Worm (Caenorhabditis elegans) whole organism, young adult: ENCODE data around the gene C04G2.5.

Source experiments
- B0261.1 ChIP-seq: sonication (generic microtip); optimal IDR thresholded peaks from 2 replicates; lab custom pipeline; 2016; ENCODE audit warnings: mild to moderate bottlenecking, missing genetic modification characterization, moderate library complexity, missing compliant biosample characterization
- B0336.3 ChIP-seq: fragments of 200-800 bp; sonication (Bioruptor generic); IDR thresholded peaks from 2 replicates; pipeline ENCODE4 v1.3.6; 2022; ENCODE audit warnings: missing genetic modification characterization, missing compliant biosample characterization
- C17E4.6 ChIP-seq: fragments of 200-800 bp; sonication (Bioruptor generic); IDR thresholded peaks from 2 replicates; pipeline ENCODE4 v1.3.6; 2022; ENCODE audit warnings: missing genetic modification reagents, missing genetic modification characterization, missing compliant biosample characterization
- D2030.7 ChIP-seq: fragments of 200-800 bp; sonication (Bioruptor generic); IDR thresholded peaks from 2 replicates; pipeline ENCODE4 v1.3.6; 2022; ENCODE audit warnings: missing genetic modification reagents, missing genetic modification characterization, missing compliant biosample characterization
- F23B12.7 ChIP-seq: sonication (generic microtip); optimal IDR thresholded peaks from 2 replicates; lab custom pipeline; 2017; ENCODE audit warnings: missing genetic modification characterization, mild to moderate bottlenecking, missing compliant biosample characterization, antibody characterized with exemption, moderate library complexity; ENCODE audit not compliant: insufficient read depth
- F55B11.4 ChIP-seq: sonication (generic microtip); optimal IDR thresholded peaks from 2 replicates; lab custom pipeline; 2016; ENCODE audit warnings: missing compliant biosample characterization, missing genetic modification characterization, borderline replicate concordance; ENCODE audit not compliant: insufficient read depth
- F57A8.1 ChIP-seq: fragments of 200-800 bp; sonication (Bioruptor generic); optimal IDR thresholded peaks from 2 replicates; lab custom pipeline; 2018; ENCODE audit warnings: mild to moderate bottlenecking, missing genetic modification characterization, moderate library complexity, missing compliant biosample characterization
- F57C9.4 ChIP-seq: sonication (generic microtip); optimal IDR thresholded peaks from 2 replicates; lab custom pipeline; 2017; ENCODE audit warnings: mild to moderate bottlenecking, missing genetic modification characterization, missing compliant biosample characterization
- K12H6.12 ChIP-seq: fragments of 200-800 bp; sonication (Bioruptor generic); optimal IDR thresholded peaks from 2 replicates; lab custom pipeline; 2018; ENCODE audit warnings: mild to moderate bottlenecking, missing genetic modification characterization, missing compliant biosample characterization
- T07F8.4 ChIP-seq: sonication (generic microtip); optimal IDR thresholded peaks from 2 replicates; lab custom pipeline; 2016; ENCODE audit warnings: mild to moderate bottlenecking, missing genetic modification characterization, moderate library complexity, missing compliant biosample characterization
- Y53G8AR.9 ChIP-seq: fragments of 200-800 bp; sonication (Bioruptor generic); conservative IDR thresholded peaks from 2 replicates; pipeline ENCODE4 v1.3.6; 2022; ENCODE audit warnings: missing genetic modification reagents, missing genetic modification characterization, missing compliant biosample characterization
- Y79H2A.3 ChIP-seq: fragments of 200-800 bp; sonication (Bioruptor generic); conservative IDR thresholded peaks from 2 replicates; pipeline ENCODE4 v1.3.6; 2022; ENCODE audit warnings: missing genetic modification reagents, missing genetic modification characterization, missing compliant biosample characterization
- Y95B8A.8 ChIP-seq: fragments of 200-800 bp; sonication (Bioruptor generic); IDR thresholded peaks from 2 replicates; pipeline ENCODE4 v1.3.6; 2022; ENCODE audit warnings: missing genetic modification reagents, missing genetic modification characterization, missing compliant biosample characterization
- akir-1 ChIP-seq: fragments of 200-800 bp; sonication (Bioruptor generic); optimal IDR thresholded peaks from 2 replicates; lab custom pipeline; 2018; ENCODE audit warnings: mild to moderate bottlenecking, missing genetic modification characterization, moderate library complexity, missing compliant biosample characterization
- aptf-2 ChIP-seq: fragments of 200-800 bp; sonication (Bioruptor generic); conservative IDR thresholded peaks from 2 replicates; pipeline ENCODE4 v1.3.6; 2022; ENCODE audit warnings: missing genetic modification reagents, missing genetic modification characterization, missing compliant biosample characterization
- attf-6 ChIP-seq: fragments of 200-800 bp; sonication (Bioruptor generic); IDR thresholded peaks from 2 replicates; pipeline ENCODE4 v1.3.6; 2022; ENCODE audit warnings: missing genetic modification reagents, missing genetic modification characterization, missing compliant biosample characterization
- ccch-3 ChIP-seq: fragments of 200-800 bp; sonication (Bioruptor generic); optimal IDR thresholded peaks from 2 replicates; lab custom pipeline; 2018; ENCODE audit warnings: mild to moderate bottlenecking, missing genetic modification characterization, missing compliant biosample characterization
- ceh-58 ChIP-seq: fragments of 200-800 bp; sonication (Bioruptor generic); IDR thresholded peaks from 2 replicates; pipeline ENCODE4 v1.3.6; 2022; ENCODE audit warnings: missing genetic modification characterization, missing compliant biosample characterization
- chd-7 ChIP-seq: sonication (generic microtip); optimal IDR thresholded peaks from 2 replicates; lab custom pipeline; 2016; ENCODE audit warnings: mild to moderate bottlenecking, missing genetic modification characterization, moderate library complexity, missing compliant biosample characterization
- dox-1 ChIP-seq: fragments of 200-800 bp; sonication (Bioruptor generic); IDR thresholded peaks from 2 replicates; pipeline ENCODE4 v1.3.6; 2022; ENCODE audit warnings: missing genetic modification reagents, missing genetic modification characterization, missing compliant biosample characterization
- dpff-1 ChIP-seq: sonication (generic microtip); optimal IDR thresholded peaks from 2 replicates; lab custom pipeline; 2017; ENCODE audit warnings: mild to moderate bottlenecking, missing genetic modification characterization, missing compliant biosample characterization
- egl-44 ChIP-seq: fragments of 200-800 bp; sonication (Bioruptor generic); IDR thresholded peaks from 2 replicates; pipeline ENCODE4 v1.3.6; 2022; ENCODE audit warnings: missing genetic modification reagents, missing genetic modification characterization, missing compliant biosample characterization
- him-1 ChIP-seq: sonication (generic microtip); optimal IDR thresholded peaks from 2 replicates; lab custom pipeline; 2016; ENCODE audit warnings: missing genotype, missing genetic modification reagents, missing genetic modification characterization, missing compliant biosample characterization
- hlh-12 ChIP-seq: sonication (generic microtip); optimal IDR thresholded peaks from 2 replicates; lab custom pipeline; 2016; ENCODE audit warnings: missing genetic modification characterization, missing compliant biosample characterization
- hlh-26 ChIP-seq: fragments of 200-800 bp; sonication (Bioruptor generic); conservative IDR thresholded peaks from 2 replicates; pipeline ENCODE4 v1.3.6; 2022; ENCODE audit warnings: missing genetic modification reagents, missing genetic modification characterization, missing compliant biosample characterization
- let-607 ChIP-seq, 2 experiments: fragments of 200-800 bp in 1 of 2; sonication (Bioruptor generic) in 1 of 2; sonication (generic microtip) in 1 of 2; optimal IDR thresholded peaks; 2 replicates each; lab custom pipeline; 2016 to 2018; ENCODE audit warnings: mild to moderate bottlenecking in 2 of 2, missing compliant biosample characterization in 2 of 2, missing genetic modification characterization in 2 of 2, moderate library complexity in 2 of 2, missing genotype in 1 of 2
- lin-26 ChIP-seq: fragments of 200-800 bp; sonication (Bioruptor generic); IDR thresholded peaks from 2 replicates; pipeline ENCODE4 v1.3.6; 2022; ENCODE audit warnings: missing genetic modification reagents, missing genetic modification characterization, missing compliant biosample characterization
- lin-40 ChIP-seq: sonication (generic microtip); optimal IDR thresholded peaks from 2 replicates; lab custom pipeline; 2016; ENCODE audit warnings: missing genetic modification characterization, mild to moderate bottlenecking, missing compliant biosample characterization, missing genotype, missing genetic modification reagents
- lir-1 ChIP-seq: fragments of 200-800 bp; sonication (Bioruptor generic); conservative IDR thresholded peaks from 2 replicates; pipeline ENCODE4 v1.3.6; 2022; ENCODE audit warnings: missing genetic modification reagents, missing genetic modification characterization, missing compliant biosample characterization
- lsl-1 ChIP-seq: fragments of 200-800 bp; sonication (Bioruptor generic); optimal IDR thresholded peaks from 2 replicates; lab custom pipeline; 2018; ENCODE audit warnings: mild to moderate bottlenecking, missing genetic modification characterization, moderate library complexity, missing compliant biosample characterization
- madf-6 ChIP-seq: fragments of 200-800 bp; sonication (Bioruptor generic); IDR thresholded peaks from 2 replicates; pipeline ENCODE4 v1.3.6; 2022; ENCODE audit warnings: missing genetic modification reagents, missing genetic modification characterization, missing compliant biosample characterization
- mcd-1 ChIP-seq: fragments of 200-800 bp; sonication (Bioruptor generic); IDR thresholded peaks from 2 replicates; pipeline ENCODE4 v1.3.6; 2022; ENCODE audit warnings: missing genetic modification reagents, missing genetic modification characterization, missing compliant biosample characterization
- mxl-1 ChIP-seq: sonication (generic microtip); optimal IDR thresholded peaks from 2 replicates; lab custom pipeline; 2016; ENCODE audit warnings: missing genetic modification characterization, missing compliant biosample characterization
- nfya-2 ChIP-seq: fragments of 200-800 bp; sonication (Bioruptor generic); IDR thresholded peaks from 2 replicates; pipeline ENCODE4 v1.3.6; 2022; ENCODE audit warnings: missing genetic modification reagents, missing genetic modification characterization, missing compliant biosample characterization
- nhr-120 ChIP-seq: fragments of 200-800 bp; sonication (Bioruptor generic); IDR thresholded peaks from 2 replicates; pipeline ENCODE4 v1.3.6; 2022; ENCODE audit warnings: missing genetic modification characterization, missing compliant biosample characterization
- repo-1 ChIP-seq: sonication (generic microtip); optimal IDR thresholded peaks from 2 replicates; lab custom pipeline; 2017; ENCODE audit warnings: mild to moderate bottlenecking, missing genetic modification characterization, missing compliant biosample characterization
- rpc-1 ChIP-seq, 2 experiments: fragments of 150-350 bp in 1 of 2; sonication (generic microtip) in 1 of 2; optimal IDR thresholded peaks; 2 replicates each; lab custom pipeline; 2014 to 2018; ENCODE audit warnings: missing biosample characterization in 1 of 2, missing genetic modification characterization in 1 of 2, missing genetic modification reagents in 1 of 2, missing genotype in 1 of 2
- sdz-38 ChIP-seq: sonication (generic microtip); optimal IDR thresholded peaks from 2 replicates; lab custom pipeline; 2016; ENCODE audit warnings: missing genotype, missing genetic modification characterization, missing compliant biosample characterization
- snpc-1.1 ChIP-seq: sonication (generic microtip); optimal IDR thresholded peaks from 2 replicates; lab custom pipeline; 2017; ENCODE audit warnings: missing genetic modification characterization, mild to moderate bottlenecking, missing compliant biosample characterization, antibody characterized with exemption, moderate library complexity, missing genotype, missing genetic modification reagents; ENCODE audit not compliant: insufficient read depth
- somi-1 ChIP-seq: fragments of 200-800 bp; sonication (Bioruptor generic); optimal IDR thresholded peaks from 2 replicates; lab custom pipeline; 2018; ENCODE audit warnings: mild to moderate bottlenecking, missing genetic modification characterization, missing compliant biosample characterization
- sptf-2 ChIP-seq: fragments of 200-800 bp; sonication (Bioruptor generic); optimal IDR thresholded peaks from 2 replicates; lab custom pipeline; 2018; ENCODE audit warnings: mild to moderate bottlenecking, missing genetic modification characterization, missing compliant biosample characterization
- tlf-1 ChIP-seq: fragments of 200-800 bp; sonication (Bioruptor generic); optimal IDR thresholded peaks from 2 replicates; lab custom pipeline; 2018; ENCODE audit warnings: mild to moderate bottlenecking, missing genetic modification characterization, missing compliant biosample characterization
- unc-130 ChIP-seq: sonication (generic microtip); optimal IDR thresholded peaks from 2 replicates; lab custom pipeline; 2016; ENCODE audit warnings: missing genetic modification reagents, missing genetic modification characterization, missing compliant biosample characterization
- xnd-1 ChIP-seq: sonication (generic microtip); optimal IDR thresholded peaks from 2 replicates; lab custom pipeline; 2016; ENCODE audit warnings: missing genotype, missing genetic modification reagents, missing genetic modification characterization, missing compliant biosample characterization
- ztf-3 ChIP-seq: fragments of 200-800 bp; sonication (Bioruptor generic); optimal IDR thresholded peaks from 2 replicates; lab custom pipeline; 2018; ENCODE audit warnings: mild to moderate bottlenecking, missing genetic modification characterization, missing compliant biosample characterization

Gene C04G2.5

ce11 chrIV:10140143-10140542 lies 45.1 kb upstream of the C04G2.5 start, which contains the start of gene gst-3:
TSS of gene gst-3 (minus strand) at chrIV:10140243.
- no peak for TF ChIP-seq Y95B8A.8 (GFP tag; lab: Robert Waterston, UW)
- TF ChIP-seq lin-26 (GFP tag; lab: Robert Waterston, UW), result no peak
- no peak for TF ChIP-seq sptf-2
- TF ChIP-seq nhr-120 (GFP tag; lab: Robert Waterston, UW), result no peak
- TF ChIP-seq lir-1 (GFP tag; lab: Robert Waterston, UW), result no peak
- TF ChIP-seq madf-6 (GFP tag; lab: Robert Waterston, UW), result no peak
- no peak for TF ChIP-seq dpff-1
- no peak for TF ChIP-seq repo-1

- no peak for TF ChIP-seq ceh-58 (GFP tag; lab: Robert Waterston, UW)
- no peak for TF ChIP-seq somi-1 (GFP tag; lab: Kevin White, UChicago)
- no peak for TF ChIP-seq dox-1
- no peak for TF ChIP-seq mcd-1 (GFP tag; lab: Robert Waterston, UW)
- TF ChIP-seq xnd-1 (tag; lab: Kevin White, UChicago), result no peak
- no peak for TF ChIP-seq nfya-2 (GFP tag; lab: Robert Waterston, UW)
Measured at ce11 chrIV:10137804-10138203, 42.7 kb upstream of the C04G2.5 start, which contains the start of gene K08F4.12. TSS of gene K08F4.12 (plus strand) at chrIV:10138104.

ce11 chrIV:10135817-10136216 lies 40.7 kb upstream of the C04G2.5 start, which contains the start of gene K08F4.5:
TSS of gene K08F4.5 (minus strand) at chrIV:10135917.
- TF ChIP-seq ceh-58 (GFP tag; lab: Robert Waterston, UW) (no peak), hlh-26 (GFP tag; lab: Robert Waterston, UW) (no peak), D2030.7 (no peak), repo-1 (no peak), dox-1 (no peak), egl-44 (GFP tag; lab: Robert Waterston, UW) (no peak), him-1 (tag; lab: Kevin White, UChicago) (no peak), chd-7 (tag; lab: Kevin White, UChicago) (no peak), sdz-38 (tag; lab: Kevin White, UChicago) (no peak), F57A8.1 (no peak), attf-6 (no peak), Y53G8AR.9 (no peak), F23B12.7 (no peak), K12H6.12 (no peak), tlf-1 (GFP tag; lab: Kevin White, UChicago) (no peak), lin-40 (tag; lab: Kevin White, UChicago) (no peak), ztf-3 (no peak), mxl-1 (no peak), unc-130 (GFP tag; lab: Kevin White, UChicago) (no peak)

ce11 chrIV:10129957-10130356 lies 34.9 kb upstream of the C04G2.5 start, which contains the start of gene glt-3:
TSS of gene glt-3 (plus strand) at chrIV:10130257.
- TF ChIP-seq F55B11.4 (no peak), T07F8.4 (tag; lab: Kevin White, UChicago) (no peak), F57C9.4 (tag; lab: Kevin White, UChicago) (no peak), Y95B8A.8 (GFP tag; lab: Robert Waterston, UW) (no peak), rpc-1 (optimal IDR thresholded peaks at IDR 0.05; lab: Kevin White, UChicago) (no peak), rpc-1 (tag; optimal IDR thresholded peaks at IDR 0.05; lab: Kevin White, UChicago) (no peak), ccch-3 (no peak), snpc-1.1 (tag; lab: Kevin White, UChicago) (no peak), Y79H2A.3 (GFP tag; lab: Robert Waterston, UW) (no peak), hlh-12 (no peak), B0336.3 (no peak), chd-7 (tag; lab: Kevin White, UChicago) (no peak), akir-1 (GFP tag; lab: Kevin White, UChicago) (no peak), lsl-1 (no peak), B0261.1 (tag; lab: Kevin White, UChicago) (no peak), dox-1 (no peak), repo-1 (no peak), let-607 (tag; optimal IDR thresholded peaks at IDR 0.05; lab: Kevin White, UChicago) (no peak), C17E4.6 (no peak), aptf-2 (GFP tag; lab: Robert Waterston, UW) (no peak)
